Worm (Caenorhabditis elegans): Measurements from ENCODE around the gene Y39A1A.22.

- TF ChIP-seq ztf-29 (GFP tag; IDR thresholded peaks at IDR 0.05) (no peak), flt-1 (GFP tag; IDR thresholded peaks at IDR 0.05) (no peak), ref-1 (GFP tag; conservative IDR thresholded peaks at IDR 0.05) (no peak), ztf-23 (GFP tag; IDR thresholded peaks at IDR 0.05) (no peak)
These were observed 27.8 kb upstream of the Y39A1A.22 start for ce11 chrIII:10734511-10735233.

Data from whole organism, midembryonic.